Worm (Caenorhabditis elegans) whole organism, late embryonic: ENCODE data around the gene ZK662.2.

Source experiments
- F13H6.1 ChIP-seq: sonication (generic microtip); optimal IDR thresholded peaks from 2 replicates; lab custom pipeline; 2016; ENCODE audit warnings: missing genetic modification characterization, missing compliant biosample characterization
- pqm-1 ChIP-seq: sonication (generic microtip); optimal IDR thresholded peaks from 2 replicates; lab custom pipeline; 2016; ENCODE audit warnings: missing genetic modification characterization, missing compliant biosample characterization

DNA sequence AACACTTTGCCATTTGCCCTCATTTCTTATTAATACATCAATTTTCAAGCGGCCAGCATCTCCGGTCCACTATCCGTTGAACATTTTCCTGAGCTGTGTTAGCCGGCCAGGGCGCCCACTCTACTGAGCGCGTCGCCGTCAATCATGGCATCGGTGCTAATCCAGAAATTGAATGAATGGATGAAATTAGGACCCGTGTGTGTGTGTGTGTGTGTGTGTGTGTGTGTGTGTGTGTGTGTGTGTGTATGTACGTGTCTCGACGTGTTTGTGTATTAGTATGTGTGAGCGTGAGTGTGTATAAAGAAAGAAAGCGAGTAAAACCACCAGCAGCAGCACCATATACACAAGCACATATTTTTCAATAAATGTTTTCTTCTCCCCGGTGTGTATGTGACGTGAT lies 43.3 kb upstream of the ZK662.2 start:
- TF ChIP-seq pqm-1 (tag; lab: Kevin White, UChicago), result no peak
- TF ChIP-seq F13H6.1 (tag; lab: Kevin White, UChicago), result no peak
